Fruit fly (Drosophila melanogaster): ENCODE measurements around the gene CG14269.
A peak's percentile ranks its signal among the peaks of the same experiment; 100 is the strongest.

CG14269 gene

dm6 chrX:3403411-3403810 is 32.2 kb downstream of the CG14269 start:
- no peak for TF ChIP-seq CG17801 (GFP tag; optimal IDR thresholded peaks at IDR 0.05; ENCODE audit: partially characterized antibody)

- no peak for TF ChIP-seq CG17801 (GFP tag; optimal IDR thresholded peaks at IDR 0.05; ENCODE audit: partially characterized antibody)
These were observed 36.3 kb downstream of the CG14269 start for dm6 chrX:3399286-3399685.

dm6 chrX:3398576-3399277 is 36.9 kb downstream of the CG14269 start:
- no peak for TF ChIP-seq CG17801 (GFP tag; optimal IDR thresholded peaks at IDR 0.05; ENCODE audit: partially characterized antibody)

- TF ChIP-seq CG17801 (GFP tag; optimal IDR thresholded peaks at IDR 0.05; ENCODE audit: partially characterized antibody): no peak
These were observed 38.6 kb downstream of the CG14269 start for dm6 chrX:3396837-3397495.

- no peak for TF ChIP-seq CG17801 (GFP tag; optimal IDR thresholded peaks at IDR 0.05; ENCODE audit: partially characterized antibody)
These were observed 41.5 kb downstream of the CG14269 start for dm6 chrX:3394144-3394543.

- peak; percentile 86 for TF ChIP-seq CG17801 (GFP tag; optimal IDR thresholded peaks at IDR 0.05; ENCODE audit: partially characterized antibody)
These were observed 45.7 kb downstream of the CG14269 start for dm6 chrX:3389861-3390260.

All from ovary, adult (tissue).